Fruit fly (Drosophila melanogaster): ENCODE results near the gene Cyp4ac3.

Gene Cyp4ac3

dm6 chr2L:5287599-5288261 lies 19.4 kb downstream of the Cyp4ac3 start:
- no peak for TF ChIP-seq CG11617 (GFP tag; optimal IDR thresholded peaks at IDR 0.05)
- TF ChIP-seq ovo (GFP tag; optimal IDR thresholded peaks at IDR 0.05): no peak

dm6 chr2L:5288262-5288621 lies 19.9 kb downstream of the Cyp4ac3 start:
- no peak for TF ChIP-seq CG5204 (GFP tag; optimal IDR thresholded peaks at IDR 0.05)
- no peak for TF ChIP-seq cic (GFP tag; optimal IDR thresholded peaks at IDR 0.05)
- TF ChIP-seq Crg-1 (GFP tag; optimal IDR thresholded peaks at IDR 0.05): no peak
- no peak for TF ChIP-seq Mnt (GFP tag; optimal IDR thresholded peaks at IDR 0.05)
- TF ChIP-seq CG7045 (GFP tag; optimal IDR thresholded peaks at IDR 0.05): no peak
- no peak for TF ChIP-seq bab1 (GFP tag; optimal IDR thresholded peaks at IDR 0.05)
- no peak for TF ChIP-seq CG11617 (GFP tag; optimal IDR thresholded peaks at IDR 0.05)
- no peak for TF ChIP-seq pad (GFP tag; optimal IDR thresholded peaks at IDR 0.05)
- no peak for TF ChIP-seq Hr96 (GFP tag; optimal IDR thresholded peaks at IDR 0.05)
- no peak for TF ChIP-seq cnc (optimal IDR thresholded peaks at IDR 0.05)
- no peak for TF ChIP-seq CG12768 (GFP tag; optimal IDR thresholded peaks at IDR 0.05)
- TF ChIP-seq ovo (GFP tag; optimal IDR thresholded peaks at IDR 0.05): no peak
- no peak for TF ChIP-seq CG14711 (tag; optimal IDR thresholded peaks at IDR 0.05)
- TF ChIP-seq toe (GFP tag; optimal IDR thresholded peaks at IDR 0.05): no peak
- no peak for TF ChIP-seq kay (GFP tag; ENCODE audit: borderline replicate concordance)

dm6 chr2L:5288721-5289120 lies 20.4 kb downstream of the Cyp4ac3 start, which contains the start of gene vri:
Gene vri, plus strand, starts transcription at chr2L:5288944.
- TF ChIP-seq toe (GFP tag; optimal IDR thresholded peaks at IDR 0.05): no peak
- TF ChIP-seq ovo (GFP tag; optimal IDR thresholded peaks at IDR 0.05): no peak
- no peak for TF ChIP-seq CG12768 (GFP tag; optimal IDR thresholded peaks at IDR 0.05)
- TF ChIP-seq CG14711 (tag; optimal IDR thresholded peaks at IDR 0.05): no peak
- no peak for TF ChIP-seq CG7045 (GFP tag; optimal IDR thresholded peaks at IDR 0.05)
- no peak for TF ChIP-seq bab1 (GFP tag; optimal IDR thresholded peaks at IDR 0.05)

dm6 chr2L:5289921-5290320 lies 21.6 kb downstream of the Cyp4ac3 start:
- no peak for TF ChIP-seq pad (GFP tag; optimal IDR thresholded peaks at IDR 0.05)

dm6 chr2L:5290530-5290929 lies 22.2 kb downstream of the Cyp4ac3 start:
- TF ChIP-seq Crg-1 (GFP tag; optimal IDR thresholded peaks at IDR 0.05) (no peak), CG7101 (tag; optimal IDR thresholded peaks at IDR 0.05) (no peak), pad (GFP tag; optimal IDR thresholded peaks at IDR 0.05) (no peak), ovo (GFP tag; optimal IDR thresholded peaks at IDR 0.05) (no peak), kay (GFP tag; ENCODE audit: borderline replicate concordance) (no peak), Clk (GFP tag; optimal IDR thresholded peaks at IDR 0.05) (no peak), cic (GFP tag; optimal IDR thresholded peaks at IDR 0.05) (no peak), Mnt (GFP tag; optimal IDR thresholded peaks at IDR 0.05) (no peak)

dm6 chr2L:5291195-5291594 lies 22.9 kb downstream of the Cyp4ac3 start:
- TF ChIP-seq CG33017 (tag; optimal IDR thresholded peaks at IDR 0.05) (peak; percentile 35), Clk (GFP tag; optimal IDR thresholded peaks at IDR 0.05) (no peak), kay (GFP tag; ENCODE audit: borderline replicate concordance) (peak; percentile 82), cic (GFP tag; optimal IDR thresholded peaks at IDR 0.05) (peak; percentile 83)

dm6 chr2L:5291869-5292642 lies 23.8 kb downstream of the Cyp4ac3 start:
- TF ChIP-seq Clk (GFP tag; optimal IDR thresholded peaks at IDR 0.05) (no peak), CG11617 (GFP tag; optimal IDR thresholded peaks at IDR 0.05) (no peak), CG7101 (tag; optimal IDR thresholded peaks at IDR 0.05) (no peak), CG12768 (GFP tag; optimal IDR thresholded peaks at IDR 0.05) (no peak), ovo (GFP tag; optimal IDR thresholded peaks at IDR 0.05) (no peak), bab1 (GFP tag; optimal IDR thresholded peaks at IDR 0.05) (no peak), CG33017 (tag; optimal IDR thresholded peaks at IDR 0.05) (no peak), CG14711 (tag; optimal IDR thresholded peaks at IDR 0.05) (no peak), CG7045 (GFP tag; optimal IDR thresholded peaks at IDR 0.05) (no peak), Mnt (GFP tag; optimal IDR thresholded peaks at IDR 0.05) (no peak), pad (GFP tag; optimal IDR thresholded peaks at IDR 0.05) (no peak), cnc (optimal IDR thresholded peaks at IDR 0.05) (no peak), CG1620 (GFP tag; optimal IDR thresholded peaks at IDR 0.05) (no peak), CG5204 (GFP tag; optimal IDR thresholded peaks at IDR 0.05) (no peak), Crg-1 (GFP tag; optimal IDR thresholded peaks at IDR 0.05) (no peak)

dm6 chr2L:5292643-5292963 lies 24.3 kb downstream of the Cyp4ac3 start:
- TF ChIP-seq CG7045 (GFP tag; optimal IDR thresholded peaks at IDR 0.05) (peak; percentile 17), kay (GFP tag; ENCODE audit: borderline replicate concordance) (no peak), pad (GFP tag; optimal IDR thresholded peaks at IDR 0.05) (no peak), tj (GFP tag; optimal IDR thresholded peaks at IDR 0.05) (no peak), Clk (GFP tag; optimal IDR thresholded peaks at IDR 0.05) (no peak), cnc (optimal IDR thresholded peaks at IDR 0.05) (peak in 1 of 2 experiments; percentile 78), CG14711 (tag; optimal IDR thresholded peaks at IDR 0.05) (peak; percentile 31)

Measured in whole organism, adult.